Worm (Caenorhabditis elegans) whole organism, L4/young adult: ENCODE measurements around the gene Y56A3A.16.

Experiments
- dao-5 ChIP-seq: sonication (generic microtip); optimal IDR thresholded peaks from 2 replicates; lab custom pipeline; 2016; ENCODE audit warnings: missing genotype, missing genetic modification characterization, moderate library complexity, missing compliant biosample characterization
- him-1 ChIP-seq: sonication (generic microtip); optimal IDR thresholded peaks from 2 replicates; lab custom pipeline; 2016; ENCODE audit warnings: missing genotype, missing genetic modification reagents, missing genetic modification characterization, missing compliant biosample characterization

- TF ChIP-seq him-1 (tag; lab: Kevin White, UChicago) (no peak), dao-5 (tag; lab: Kevin White, UChicago) (no peak)
Measured at ce11 chrIII:11916260-11916659, 2.1 kb upstream of the Y56A3A.16 start.
